Fruit fly (Drosophila melanogaster) whole organism, embryonic: ENCODE measurements around the gene CG17327.
A peak's percentile ranks its signal among the peaks of the same experiment; 100 is the strongest.

Source experiments
- Atf3 ChIP-seq: fragments of 200-800 bp; sonication (Bioruptor generic); optimal IDR thresholded peaks from 3 replicates; lab custom pipeline; 2016; ENCODE audit warnings: missing biosample characterization, missing genetic modification characterization
- BtbVII ChIP-seq: fragments of 200-800 bp; sonication (Bioruptor generic); optimal IDR thresholded peaks from 3 replicates; lab custom pipeline; 2017; ENCODE audit warnings: missing biosample characterization, mild to moderate bottlenecking, missing genetic modification characterization
- CG11085 ChIP-seq: fragments of 200-800 bp; sonication (Bioruptor generic); IDR thresholded peaks from 2 replicates; pipeline ENCODE4 v1.3.6; 2022; ENCODE audit warnings: missing biosample characterization, missing genetic modification characterization
- CG13775 ChIP-seq: fragments of 200-800 bp; sonication (Bioruptor generic); optimal IDR thresholded peaks from 3 replicates; lab custom pipeline; 2017; ENCODE audit warnings: missing biosample characterization, mild to moderate bottlenecking, missing genetic modification characterization
- CG14965 ChIP-seq: fragments of 200-800 bp; sonication (Bioruptor generic); optimal IDR thresholded peaks from 2 replicates; lab custom pipeline; 2016; ENCODE audit warnings: missing biosample characterization, missing genetic modification characterization, borderline replicate concordance
- CG17361 ChIP-seq: fragments of 200-800 bp; sonication (Bioruptor generic); IDR thresholded peaks from 3 replicates; pipeline ENCODE4 v1.3.6; 2022; ENCODE audit warnings: missing biosample characterization, missing genetic modification characterization
- CG17912 ChIP-seq: fragments of 200-800 bp; sonication (Bioruptor generic); optimal IDR thresholded peaks from 2 replicates; lab custom pipeline; 2018; ENCODE audit warnings: missing biosample characterization, mild to moderate bottlenecking, missing genetic modification characterization
- CG18619 ChIP-seq: fragments of 200-800 bp; sonication (Bioruptor generic); optimal IDR thresholded peaks from 3 replicates; lab custom pipeline; 2017; ENCODE audit warnings: missing biosample characterization, mild to moderate bottlenecking, missing genetic modification characterization
- CG31224 ChIP-seq: fragments of 200-800 bp; sonication (Bioruptor generic); IDR thresholded peaks from 2 replicates; pipeline ENCODE4 v1.3.6; 2022; ENCODE audit warnings: missing biosample characterization, missing genetic modification characterization
- CG32532 ChIP-seq: fragments of 200-800 bp; sonication (Bioruptor generic); IDR thresholded peaks from 2 replicates; pipeline ENCODE4 v1.3.6; 2022; ENCODE audit warnings: missing biosample characterization, missing genetic modification characterization
- CG4730 ChIP-seq: fragments of 200-800 bp; sonication (Bioruptor generic); IDR thresholded peaks from 2 replicates; pipeline ENCODE4 v1.3.6; 2022; ENCODE audit warnings: missing biosample characterization, missing genetic modification characterization
- CG5953 ChIP-seq: fragments of 200-800 bp; sonication (Bioruptor generic); IDR thresholded peaks from 2 replicates; pipeline ENCODE4 v1.3.6; 2022; ENCODE audit warnings: missing biosample characterization, missing genetic modification characterization
- CG7745 ChIP-seq: fragments of 200-800 bp; sonication (Bioruptor generic); optimal IDR thresholded peaks from 2 replicates; lab custom pipeline; 2018; ENCODE audit warnings: missing biosample characterization, mild to moderate bottlenecking, missing genetic modification characterization, moderate library complexity
- CG7839 ChIP-seq: fragments of 200-800 bp; sonication (Bioruptor generic); optimal IDR thresholded peaks from 3 replicates; lab custom pipeline; 2018; ENCODE audit warnings: missing biosample characterization, mild to moderate bottlenecking, missing genetic modification characterization, moderate library complexity
- CG9876 ChIP-seq: fragments of 200-800 bp; sonication (Bioruptor generic); optimal IDR thresholded peaks from 2 replicates; lab custom pipeline; 2016; ENCODE audit warnings: missing biosample characterization, missing genetic modification characterization
- Camta ChIP-seq: fragments of 200-800 bp; sonication (Bioruptor generic); optimal IDR thresholded peaks from 2 replicates; lab custom pipeline; 2016; ENCODE audit warnings: missing biosample characterization, missing genetic modification characterization
- CkIIα-i1 ChIP-seq: fragments of 200-800 bp; sonication (Bioruptor generic); IDR thresholded peaks from 2 replicates; pipeline ENCODE4 v1.3.6; 2022; ENCODE audit warnings: missing biosample characterization, missing genetic modification characterization
- Doc3 ChIP-seq: fragments of 200-800 bp; sonication (Bioruptor generic); IDR thresholded peaks from 3 replicates; pipeline ENCODE4 v1.3.6; 2022; ENCODE audit warnings: missing biosample characterization, missing genetic modification characterization; ENCODE audit not compliant: partially characterized antibody
- Fer3 ChIP-seq: fragments of 200-800 bp; sonication (Bioruptor generic); optimal IDR thresholded peaks from 2 replicates; lab custom pipeline; 2018; ENCODE audit warnings: missing biosample characterization, mild to moderate bottlenecking, missing genetic modification characterization, moderate library complexity
- HLH4C ChIP-seq: fragments of 200-800 bp; sonication (Bioruptor generic); IDR thresholded peaks from 3 replicates; pipeline ENCODE4 v1.3.6; 2022; ENCODE audit warnings: missing biosample characterization, missing genetic modification characterization; ENCODE audit not compliant: partially characterized antibody
- HmgD ChIP-seq: fragments of 200-800 bp; sonication (Bioruptor generic); optimal IDR thresholded peaks from 3 replicates; lab custom pipeline; 2016; ENCODE audit warnings: missing biosample characterization, missing genetic modification characterization
- HmgZ ChIP-seq: fragments of 200-800 bp; sonication (Bioruptor generic); optimal IDR thresholded peaks from 2 replicates; lab custom pipeline; 2018; ENCODE audit warnings: missing biosample characterization, mild to moderate bottlenecking, missing genetic modification characterization
- Hsf ChIP-seq: fragments of 200-800 bp; sonication (Bioruptor generic); optimal IDR thresholded peaks from 3 replicates; lab custom pipeline; 2016; ENCODE audit warnings: missing biosample characterization, missing genetic modification characterization
- Kr ChIP-seq: fragments of 200-800 bp; sonication (Bioruptor generic); optimal IDR thresholded peaks from 2 replicates; lab custom pipeline; 2017; ENCODE audit warnings: missing biosample characterization, mild to moderate bottlenecking, missing genetic modification characterization
- Max ChIP-seq: fragments of 200-800 bp; sonication (Bioruptor generic); optimal IDR thresholded peaks from 2 replicates; lab custom pipeline; 2016; ENCODE audit warnings: missing biosample characterization, mild to moderate bottlenecking, missing genetic modification characterization
- Meics ChIP-seq: fragments of 200-800 bp; sonication (Bioruptor generic); optimal IDR thresholded peaks from 2 replicates; lab custom pipeline; 2017; ENCODE audit warnings: missing biosample characterization, mild to moderate bottlenecking, missing genetic modification characterization
- Oaz ChIP-seq: fragments of 200-800 bp; sonication (Bioruptor generic); IDR thresholded peaks from 2 replicates; pipeline ENCODE4 v1.3.6; 2022; ENCODE audit warnings: missing biosample characterization, missing genetic modification characterization
- Oli ChIP-seq: fragments of 200-800 bp; sonication (Bioruptor generic); optimal IDR thresholded peaks from 2 replicates; lab custom pipeline; 2018; ENCODE audit warnings: missing biosample characterization, mild to moderate bottlenecking, missing genetic modification characterization, moderate library complexity
- Optix ChIP-seq: fragments of 200-800 bp; sonication (Bioruptor generic); IDR thresholded peaks from 3 replicates; pipeline ENCODE4 v1.3.6; 2022; ENCODE audit warnings: missing biosample characterization, missing genetic modification characterization
- Rx ChIP-seq: fragments of 200-800 bp; sonication (Bioruptor generic); IDR thresholded peaks from 2 replicates; pipeline ENCODE4 v1.3.6; 2022; ENCODE audit warnings: missing biosample characterization, missing genetic modification characterization
- Sin3A ChIP-seq: fragments of >200 bp; optimal IDR thresholded peaks from 2 replicates; lab custom pipeline; 2018
- Sox100B ChIP-seq: fragments of 200-800 bp; sonication (Bioruptor generic); optimal IDR thresholded peaks from 3 replicates; lab custom pipeline; 2018; ENCODE audit warnings: missing biosample characterization, mild to moderate bottlenecking, missing genetic modification characterization
- Usf ChIP-seq: fragments of 200-800 bp; sonication (Bioruptor generic); optimal IDR thresholded peaks from 2 replicates; lab custom pipeline; 2017; ENCODE audit warnings: missing genotype, missing biosample characterization, missing genetic modification characterization
- bcd ChIP-seq: fragments of 200-800 bp; sonication (Bioruptor generic); optimal IDR thresholded peaks from 2 replicates; lab custom pipeline; 2017; ENCODE audit warnings: missing biosample characterization, mild to moderate bottlenecking, missing genetic modification characterization
- bigmax ChIP-seq: fragments of 200-800 bp; sonication (Bioruptor generic); optimal IDR thresholded peaks from 2 replicates; lab custom pipeline; 2018; ENCODE audit warnings: missing biosample characterization, mild to moderate bottlenecking, missing genetic modification characterization
- dpn ChIP-seq, 2 experiments: fragments of 200-800 bp; sonication (Bioruptor generic); optimal IDR thresholded peaks; 3 replicates each; lab custom pipeline; 2016; ENCODE audit warnings: missing biosample characterization in 2 of 2, missing genetic modification characterization in 2 of 2
- fd3F ChIP-seq: fragments of 200-800 bp; sonication (Bioruptor generic); optimal IDR thresholded peaks from 2 replicates; lab custom pipeline; 2018; ENCODE audit warnings: missing biosample characterization, mild to moderate bottlenecking, missing genetic modification characterization, moderate library complexity
- hb ChIP-seq: fragments of 200-800 bp; sonication (Bioruptor generic); IDR thresholded peaks from 3 replicates; pipeline ENCODE4 v1.3.6; 2022; ENCODE audit warnings: missing biosample characterization, missing genetic modification characterization; ENCODE audit not compliant: partially characterized antibody
- lab ChIP-seq: fragments of 200-800 bp; sonication (Bioruptor generic); optimal IDR thresholded peaks from 3 replicates; lab custom pipeline; 2017; ENCODE audit warnings: missing biosample characterization, missing genetic modification characterization, mild to moderate bottlenecking, moderate library complexity, missing genetic modification reagents
- onecut ChIP-seq: fragments of 200-800 bp; sonication (Bioruptor generic); IDR thresholded peaks from 2 replicates; pipeline ENCODE4 v1.3.6; 2022; ENCODE audit warnings: missing biosample characterization, missing genetic modification characterization
- pan ChIP-seq, 4 experiments: fragments of >200 bp in 3 of 4; fragments of 200-800 bp in 1 of 4; sonication (Bioruptor generic) in 1 of 4; optimal IDR thresholded peaks in 3 of 4; IDR thresholded peaks in 1 of 4; 2 replicates each; pipeline versions ENCODE4 v1.3.6 to Lab custom; 2017 to 2022; ENCODE audit warnings: missing biosample characterization in 2 of 4, missing genetic modification characterization in 2 of 4, mixed read lengths in 1 of 4
- peb ChIP-seq: fragments of 200-800 bp; sonication (Bioruptor generic); IDR thresholded peaks from 2 replicates; pipeline ENCODE4 v1.3.6; 2022; ENCODE audit warnings: missing biosample characterization, missing genetic modification characterization
- pzg ChIP-seq: fragments of 200-800 bp; sonication (Bioruptor generic); optimal IDR thresholded peaks from 3 replicates; lab custom pipeline; 2018; ENCODE audit warnings: missing biosample characterization, mild to moderate bottlenecking, missing genetic modification characterization, moderate library complexity
- sc ChIP-seq, 3 experiments: fragments of >200 bp in 2 of 3; fragments of 200-800 bp in 1 of 3; sonication (Bioruptor generic) in 1 of 3; optimal IDR thresholded peaks; 2 replicates in 2 of 3; 3 replicates in 1 of 3; lab custom pipeline; 2017; ENCODE audit warnings: mild to moderate bottlenecking in 1 of 3, missing biosample characterization in 1 of 3, missing genetic modification characterization in 1 of 3, missing genetic modification reagents in 1 of 3
- stc ChIP-seq: fragments of 200-800 bp; sonication (Bioruptor generic); IDR thresholded peaks from 2 replicates; pipeline ENCODE4 v1.3.6; 2022; ENCODE audit warnings: missing biosample characterization, missing genetic modification characterization
- tgo ChIP-seq: fragments of 200-800 bp; sonication (Bioruptor generic); IDR thresholded peaks from 3 replicates; pipeline ENCODE4 v1.3.6; 2022; ENCODE audit warnings: missing biosample characterization, missing genetic modification characterization
- trh ChIP-seq: fragments of 200-800 bp; sonication (Bioruptor generic); optimal IDR thresholded peaks from 2 replicates; lab custom pipeline; 2016; ENCODE audit warnings: missing biosample characterization, missing genetic modification characterization
- vfl ChIP-seq: fragments of 200-800 bp; sonication (Bioruptor generic); optimal IDR thresholded peaks from 2 replicates; lab custom pipeline; 2016; ENCODE audit warnings: missing biosample characterization, missing genetic modification characterization

CG17327 gene

DNA sequence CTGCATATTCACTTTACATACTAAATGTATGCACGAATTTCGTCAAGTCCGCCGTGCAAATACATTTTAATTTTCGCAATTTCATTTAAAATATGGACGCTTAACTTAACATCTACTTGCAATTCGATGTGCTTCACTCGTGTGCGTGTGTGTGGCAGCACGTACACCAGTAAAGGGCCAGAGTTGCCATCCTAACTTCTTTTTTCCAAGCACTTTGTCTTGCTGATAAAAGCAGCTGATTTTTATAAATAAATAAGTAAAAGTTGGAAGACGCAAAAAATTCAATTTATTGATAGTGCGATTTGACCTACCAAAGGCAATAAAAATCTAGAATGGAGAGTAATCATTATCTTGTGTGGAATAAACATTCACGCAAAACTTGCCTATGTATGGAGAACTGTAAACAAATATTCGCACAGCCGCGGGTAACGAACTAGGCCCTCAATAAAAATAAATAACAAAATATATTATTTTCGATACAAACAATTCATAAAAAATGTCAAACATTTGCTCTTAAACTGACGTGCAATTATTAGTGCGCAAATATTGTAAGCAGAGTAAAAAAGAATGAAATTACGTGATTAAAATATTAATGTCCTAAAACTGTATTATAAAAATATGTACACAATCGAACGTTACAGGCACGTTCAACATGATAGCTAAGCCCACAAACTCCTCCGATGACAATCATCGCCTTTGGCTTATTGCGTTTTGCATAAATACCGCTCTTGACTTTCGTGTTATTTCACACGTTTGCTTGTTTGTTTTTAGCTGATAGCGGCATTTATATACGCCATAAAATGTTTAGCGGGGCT, 15.2 kb downstream of the CG17327 start (continued):
- TF ChIP-seq Sox100B (GFP tag; lab: Kevin White, UChicago) (peak; percentile 60), vfl (no peak), Sin3A (lab: Kevin White, UChicago) (no peak), bcd (peak; percentile 79), Camta (peak; percentile 35), CG7745 (tag; lab: Kevin White, UChicago) (no peak), Usf (peak; percentile 60), Atf3 (GFP tag; lab: Kevin White, UChicago) (no peak), Oaz (GFP tag; lab: Robert Waterston, UW) (peak; percentile 50), trh (GFP tag; lab: Kevin White, UChicago) (no peak), CG17361 (GFP tag; lab: Robert Waterston, UW) (peak; percentile 62; the same call in 2 of the 3 replicates), Rx (GFP tag; lab: Robert Waterston, UW) (peak; percentile 40; the same call in 1 of the 2 replicates), Hsf (GFP tag; lab: Kevin White, UChicago) (peak; percentile 58), bigmax (no peak), stc (GFP tag; lab: Robert Waterston, UW) (peak; percentile 31; the same call in 1 of the 2 replicates), tgo (GFP tag; lab: Robert Waterston, UW) (peak; percentile 43; the same call in 1 of the 3 replicates), CG14965 (GFP tag; lab: Kevin White, UChicago) (no peak), pan (optimal IDR thresholded peaks at IDR 0.05; lab: Kevin White, UChicago) (no peak), pan (GFP tag; optimal IDR thresholded peaks at IDR 0.05 in 1 of 2, IDR thresholded peaks at IDR 0.05 in 1 of 2) (peak in 1 of 2 experiments; percentile 64), Meics (GFP tag; lab: Kevin White, UChicago) (peak; percentile 86), CG5953 (no peak), dpn (GFP tag; optimal IDR thresholded peaks at IDR 0.05; lab: Kevin White, UChicago) (peak in 1 of 2 experiments; percentile 61), HmgZ (peak; percentile 64), onecut (peak; percentile 55; the same call in 1 of the 2 replicates), CG32532 (GFP tag; lab: Robert Waterston, UW) (peak; percentile 79), HLH4C (no peak), Max (GFP tag; lab: Kevin White, UChicago) (peak; percentile 47), CG13775 (GFP tag; lab: Kevin White, UChicago) (peak; percentile 77), sc (optimal IDR thresholded peaks at IDR 0.05; lab: Kevin White, UChicago) (no peak), sc (GFP tag; optimal IDR thresholded peaks at IDR 0.05; lab: Kevin White, UChicago) (peak; percentile 12), peb (GFP tag; lab: Robert Waterston, UW) (no peak), CkIIα-i1 (no peak), CG18619 (GFP tag; lab: Kevin White, UChicago) (peak; percentile 76), Fer3 (tag; lab: Kevin White, UChicago) (peak; percentile 70), HmgD (GFP tag; lab: Kevin White, UChicago) (no peak), Kr (GFP tag; lab: Kevin White, UChicago) (no peak), BtbVII (GFP tag; lab: Kevin White, UChicago) (peak; percentile 42), fd3F (GFP tag; lab: Kevin White, UChicago) (peak; percentile 69), CG11085 (GFP tag; lab: Robert Waterston, UW) (no peak), Doc3 (no peak), CG4730 (no peak), CG9876 (GFP tag; lab: Kevin White, UChicago) (no peak), CG7839 (tag; lab: Kevin White, UChicago) (peak; percentile 72), hb (GFP tag; lab: Robert Waterston, UW) (no peak), CG17912 (GFP tag; lab: Kevin White, UChicago) (no peak), pzg (GFP tag; lab: Kevin White, UChicago) (no peak), Oli (tag; lab: Kevin White, UChicago) (peak; percentile 83), CG31224 (GFP tag; lab: Robert Waterston, UW) (peak; percentile 63), Optix (0 out of 3 replicates have a peak, but pooled peaks have one; percentile 5), lab (peak; percentile 76)
